Worm (Caenorhabditis elegans) whole organism, L4 larva: ENCODE data around the gene acdh-13.

ENCODE experiments used
- F10B5.3 ChIP-seq: sonication (generic microtip); optimal IDR thresholded peaks from 2 replicates; lab custom pipeline; 2016; ENCODE audit warnings: mild to moderate bottlenecking, missing genetic modification characterization, missing compliant biosample characterization
- F49E8.2 ChIP-seq: sonication (generic microtip); optimal IDR thresholded peaks from 2 replicates; lab custom pipeline; 2016; ENCODE audit warnings: missing compliant biosample characterization, mild to moderate bottlenecking, missing genetic modification characterization, borderline replicate concordance
- Y5F2A.4 ChIP-seq: fragments of 200-800 bp; sonication (Bioruptor generic); optimal IDR thresholded peaks from 2 replicates; lab custom pipeline; 2018; ENCODE audit warnings: mild to moderate bottlenecking, missing genetic modification characterization, missing compliant biosample characterization
- ama-1 ChIP-seq: fragments of 150-350 bp; optimal IDR thresholded peaks from 2 replicates; lab custom pipeline; 2014; ENCODE audit warnings: inconsistent platforms, mixed read lengths
- mdl-1 ChIP-seq, 2 experiments: fragments of 150-350 bp in 1 of 2; sonication (generic microtip) in 1 of 2; optimal IDR thresholded peaks; 2 replicates each; lab custom pipeline; 2014 to 2017; ENCODE audit warnings: missing biosample characterization in 2 of 2, missing genetic modification characterization in 2 of 2
- nhr-11 ChIP-seq: fragments of 150-350 bp; optimal IDR thresholded peaks from 2 replicates; lab custom pipeline; 2014; ENCODE audit warnings: missing biosample characterization, missing genetic modification characterization
- nhr-237 ChIP-seq: sonication (generic microtip); optimal IDR thresholded peaks from 2 replicates; lab custom pipeline; 2017; ENCODE audit warnings: missing biosample characterization, missing genetic modification characterization

DNA sequence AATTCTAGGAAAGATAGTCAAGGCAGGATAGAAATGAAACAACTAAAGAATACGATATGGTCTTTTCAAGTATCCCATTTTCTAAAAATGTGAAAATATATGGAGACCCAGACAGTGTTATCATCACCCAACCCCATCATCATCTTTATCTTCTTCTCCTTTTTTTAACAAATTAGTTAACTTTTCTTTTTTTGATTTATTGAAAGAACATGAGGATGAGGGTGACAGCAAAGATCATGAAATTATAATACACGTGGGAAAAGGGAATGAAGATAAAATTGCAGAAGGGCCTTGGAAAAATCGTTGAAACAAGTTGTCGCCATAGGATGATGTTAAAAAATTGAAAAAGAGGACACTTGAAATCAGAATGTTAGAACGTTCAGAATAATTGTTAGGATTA is 34.4 kb downstream of the acdh-13 start:
- TF ChIP-seq F10B5.3 (tag; lab: Kevin White, UChicago) (no peak), mdl-1 (tag; optimal IDR thresholded peaks at IDR 0.05; lab: Kevin White, UChicago) (peak in 1 of 2 experiments; percentile 63), nhr-11 (tag; lab: Kevin White, UChicago) (no peak), F49E8.2 (tag; lab: Kevin White, UChicago) (no peak), nhr-237 (no peak), Y5F2A.4 (GFP tag; lab: Kevin White, UChicago) (no peak), ama-1 (no peak)
